Fruit fly (Drosophila melanogaster) whole organism, embryonic: Measurements from ENCODE around the gene Acp63F.

Experiments
- BEAF-32 ChIP-seq: fragments of 200-800 bp; sonication (Bioruptor generic); optimal IDR thresholded peaks from 3 replicates; lab custom pipeline; 2017; ENCODE audit warnings: missing biosample characterization, missing genetic modification characterization, mild to moderate bottlenecking, moderate library complexity, missing genetic modification reagents
- CG10267 ChIP-seq: fragments of 200-800 bp; sonication (Bioruptor generic); optimal IDR thresholded peaks from 2 replicates; lab custom pipeline; 2018; ENCODE audit warnings: missing biosample characterization, mild to moderate bottlenecking, missing genetic modification characterization, moderate library complexity
- CG12104 ChIP-seq: fragments of 200-800 bp; sonication (Bioruptor generic); optimal IDR thresholded peaks from 3 replicates; lab custom pipeline; 2016; ENCODE audit warnings: missing biosample characterization, missing genetic modification characterization
- CG12236 ChIP-seq: fragments of 200-800 bp; sonication (Bioruptor generic); optimal IDR thresholded peaks from 2 replicates; lab custom pipeline; 2016; ENCODE audit warnings: missing biosample characterization, missing genetic modification characterization
- CG12391 ChIP-seq: fragments of 200-800 bp; sonication (Bioruptor generic); optimal IDR thresholded peaks from 3 replicates; lab custom pipeline; 2018; ENCODE audit warnings: missing biosample characterization, mild to moderate bottlenecking, missing genetic modification characterization, moderate library complexity
- CG12744 ChIP-seq: fragments of 200-800 bp; sonication (Bioruptor generic); optimal IDR thresholded peaks from 2 replicates; lab custom pipeline; 2016; ENCODE audit warnings: missing biosample characterization, missing genetic modification characterization
- CG12769 ChIP-seq: fragments of 200-800 bp; sonication (Bioruptor generic); optimal IDR thresholded peaks from 2 replicates; lab custom pipeline; 2019; ENCODE audit warnings: missing biosample characterization, mild to moderate bottlenecking, missing genetic modification characterization, moderate library complexity
- CG13424 ChIP-seq: fragments of 200-800 bp; sonication (Bioruptor generic); optimal IDR thresholded peaks from 2 replicates; lab custom pipeline; 2019; ENCODE audit warnings: missing biosample characterization, mild to moderate bottlenecking, missing genetic modification characterization, moderate library complexity
- CG13775 ChIP-seq: fragments of 200-800 bp; sonication (Bioruptor generic); optimal IDR thresholded peaks from 3 replicates; lab custom pipeline; 2017; ENCODE audit warnings: missing biosample characterization, mild to moderate bottlenecking, missing genetic modification characterization
- CG14441 ChIP-seq: fragments of 200-800 bp; sonication (Bioruptor generic); IDR thresholded peaks from 2 replicates; pipeline ENCODE4 v1.3.6; 2022; ENCODE audit warnings: missing biosample characterization, missing genetic modification characterization
- CG17328 ChIP-seq: fragments of 200-800 bp; sonication (Bioruptor generic); IDR thresholded peaks from 2 replicates; pipeline ENCODE4 v1.3.6; 2022; ENCODE audit warnings: missing biosample characterization, missing genetic modification characterization
- CG2712 ChIP-seq: fragments of 200-800 bp; optimal IDR thresholded peaks from 3 replicates; lab custom pipeline; 2019; ENCODE audit warnings: missing biosample characterization, mild to moderate bottlenecking, missing genetic modification characterization, moderate library complexity
- CG2889 ChIP-seq: fragments of 200-800 bp; sonication (Bioruptor generic); IDR thresholded peaks from 3 replicates; pipeline ENCODE4 v1.3.6; 2022; ENCODE audit warnings: missing biosample characterization, missing genetic modification characterization
- CG31388 ChIP-seq: fragments of 200-800 bp; sonication (Bioruptor generic); optimal IDR thresholded peaks from 2 replicates; lab custom pipeline; 2016; ENCODE audit warnings: missing biosample characterization, missing genetic modification characterization
- CG32532 ChIP-seq: fragments of 200-800 bp; sonication (Bioruptor generic); IDR thresholded peaks from 2 replicates; pipeline ENCODE4 v1.3.6; 2022; ENCODE audit warnings: missing biosample characterization, missing genetic modification characterization
- CG3726 ChIP-seq: fragments of 200-800 bp; sonication (Bioruptor generic); IDR thresholded peaks from 3 replicates; pipeline ENCODE4, ENCODE4 v1.3.6; 2022; ENCODE audit warnings: missing biosample characterization, missing genetic modification characterization
- CG6791 ChIP-seq: fragments of 200-800 bp; sonication (Bioruptor generic); IDR thresholded peaks from 3 replicates; pipeline ENCODE4 v1.3.6; 2022; ENCODE audit warnings: missing biosample characterization, missing genetic modification characterization; ENCODE audit not compliant: partially characterized antibody
- CG8359 ChIP-seq: fragments of 200-800 bp; sonication (Bioruptor generic); optimal IDR thresholded peaks from 2 replicates; lab custom pipeline; 2017; ENCODE audit warnings: missing biosample characterization, mild to moderate bottlenecking, missing genetic modification characterization, borderline replicate concordance
- CG9727 ChIP-seq: fragments of 200-800 bp; sonication (Bioruptor generic); optimal IDR thresholded peaks from 3 replicates; lab custom pipeline; 2017; ENCODE audit warnings: missing biosample characterization, mild to moderate bottlenecking, missing genetic modification characterization
- CG9817 ChIP-seq: fragments of 200-800 bp; sonication (Bioruptor generic); optimal IDR thresholded peaks from 2 replicates; lab custom pipeline; 2018; ENCODE audit warnings: missing biosample characterization, mild to moderate bottlenecking, missing genetic modification characterization, moderate library complexity
- Eip74EF ChIP-seq, 2 experiments: fragments of 200-800 bp in 1 of 2; fragments of >200 bp in 1 of 2; sonication (Bioruptor generic) in 1 of 2; optimal IDR thresholded peaks; 2 replicates each; lab custom pipeline; 2017 to 2019; ENCODE audit warnings: missing biosample characterization in 2 of 2, missing genetic modification characterization in 2 of 2, mild to moderate bottlenecking in 1 of 2, moderate library complexity in 1 of 2
- HHEX ChIP-seq: fragments of 200-800 bp; sonication (Bioruptor generic); optimal IDR thresholded peaks from 3 replicates; lab custom pipeline; 2017; ENCODE audit warnings: missing biosample characterization, mild to moderate bottlenecking, missing genetic modification characterization, missing genetic modification reagents
- HLH54F ChIP-seq: fragments of 200-800 bp; sonication (Bioruptor generic); optimal IDR thresholded peaks from 3 replicates; lab custom pipeline; 2016; ENCODE audit warnings: missing biosample characterization, missing genetic modification characterization
- Hand ChIP-seq: fragments of 200-800 bp; sonication (Bioruptor generic); optimal IDR thresholded peaks from 2 replicates; lab custom pipeline; 2017; ENCODE audit warnings: mild to moderate bottlenecking, missing biosample characterization, missing genetic modification reagents, missing genetic modification characterization
- Jarid2 ChIP-seq: fragments of 200-800 bp; sonication (Bioruptor generic); optimal IDR thresholded peaks from 3 replicates; lab custom pipeline; 2017; ENCODE audit warnings: mild to moderate bottlenecking, missing biosample characterization, missing genetic modification reagents, missing genetic modification characterization
- Meics ChIP-seq: fragments of 200-800 bp; sonication (Bioruptor generic); optimal IDR thresholded peaks from 2 replicates; lab custom pipeline; 2017; ENCODE audit warnings: missing biosample characterization, mild to moderate bottlenecking, missing genetic modification characterization
- Sox102F ChIP-seq: fragments of 200-800 bp; sonication (Bioruptor generic); optimal IDR thresholded peaks from 2 replicates; lab custom pipeline; 2018; ENCODE audit warnings: missing biosample characterization, mild to moderate bottlenecking, missing genetic modification characterization, moderate library complexity
- Ssrp ChIP-seq: fragments of 200-800 bp; sonication (Bioruptor generic); optimal IDR thresholded peaks from 2 replicates; lab custom pipeline; 2018; ENCODE audit warnings: missing biosample characterization, mild to moderate bottlenecking, missing genetic modification characterization, moderate library complexity
- Xrp1 ChIP-seq: fragments of 200-800 bp; sonication (Bioruptor generic); IDR thresholded peaks from 2 replicates; pipeline ENCODE4 v1.3.6; 2022; ENCODE audit warnings: missing biosample characterization, missing genetic modification characterization
- YL-1 ChIP-seq: fragments of 200-800 bp; sonication (Bioruptor generic); optimal IDR thresholded peaks from 3 replicates; lab custom pipeline; 2017; ENCODE audit warnings: missing biosample characterization, mild to moderate bottlenecking, missing genetic modification characterization
- ato ChIP-seq: fragments of 200-800 bp; sonication (Bioruptor generic); IDR thresholded peaks from 2 replicates; pipeline ENCODE4 v1.3.6; 2022; ENCODE audit warnings: missing biosample characterization, missing genetic modification characterization; ENCODE audit not compliant: partially characterized antibody
- crc ChIP-seq: fragments of 200-800 bp; sonication (Bioruptor generic); optimal IDR thresholded peaks from 2 replicates; lab custom pipeline; 2016; ENCODE audit warnings: missing biosample characterization, missing genetic modification characterization
- eve ChIP-seq, 2 experiments: fragments of >200 bp; optimal IDR thresholded peaks; 2 replicates each; lab custom pipeline; 2017; ENCODE audit warnings: missing biosample characterization in 2 of 2, missing genetic modification characterization in 2 of 2
- exex ChIP-seq: fragments of 200-800 bp; sonication (Bioruptor generic); optimal IDR thresholded peaks from 4 replicates; lab custom pipeline; 2018; ENCODE audit warnings: missing biosample characterization, mild to moderate bottlenecking, missing genetic modification characterization, moderate library complexity
- gcm ChIP-seq: fragments of 200-800 bp; sonication (Bioruptor generic); optimal IDR thresholded peaks from 2 replicates; lab custom pipeline; 2019; ENCODE audit warnings: missing biosample characterization, mild to moderate bottlenecking, missing genetic modification characterization, moderate library complexity
- gsb-n ChIP-seq: fragments of 200-800 bp; sonication (Bioruptor generic); optimal IDR thresholded peaks from 3 replicates; lab custom pipeline; 2018; ENCODE audit warnings: missing biosample characterization, mild to moderate bottlenecking, missing genetic modification characterization
- ham ChIP-seq: fragments of 200-800 bp; sonication (Bioruptor generic); IDR thresholded peaks from 2 replicates; pipeline ENCODE4 v1.3.6; 2022; ENCODE audit warnings: missing biosample characterization, missing genetic modification characterization
- lab ChIP-seq: fragments of 200-800 bp; sonication (Bioruptor generic); optimal IDR thresholded peaks from 3 replicates; lab custom pipeline; 2017; ENCODE audit warnings: missing biosample characterization, missing genetic modification characterization, mild to moderate bottlenecking, moderate library complexity, missing genetic modification reagents
- pho ChIP-seq: fragments of 200-800 bp; sonication (Bioruptor generic); optimal IDR thresholded peaks from 2 replicates; lab custom pipeline; 2016; ENCODE audit warnings: missing biosample characterization, missing genetic modification characterization
- pnt ChIP-seq: fragments of 200-800 bp; sonication (Bioruptor generic); optimal IDR thresholded peaks from 3 replicates; lab custom pipeline; 2016; ENCODE audit warnings: missing biosample characterization, missing genetic modification characterization
- prd ChIP-seq, 3 experiments: fragments of >200 bp in 2 of 3; fragments of 200-800 bp in 1 of 3; sonication (Bioruptor generic) in 1 of 3; optimal IDR thresholded peaks in 2 of 3; IDR thresholded peaks in 1 of 3; 2 replicates in 2 of 3; 3 replicates in 1 of 3; pipeline versions ENCODE4 v1.3.6 to Lab custom; 2017 to 2022; ENCODE audit warnings: missing biosample characterization in 1 of 3, missing genetic modification characterization in 1 of 3
- ranshi ChIP-seq: fragments of 200-800 bp; sonication (Bioruptor generic); IDR thresholded peaks from 2 replicates; pipeline ENCODE4 v1.3.6; 2022; ENCODE audit warnings: missing biosample characterization, missing genetic modification characterization
- sens-2 ChIP-seq: fragments of 200-800 bp; sonication (Bioruptor generic); IDR thresholded peaks from 2 replicates; pipeline ENCODE4 v1.3.6; 2022; ENCODE audit warnings: missing biosample characterization, missing genetic modification characterization
- sr ChIP-seq: fragments of 200-800 bp; sonication (Bioruptor generic); IDR thresholded peaks from 3 replicates; pipeline ENCODE4 v1.3.6; 2022; ENCODE audit warnings: missing biosample characterization, missing genetic modification characterization
- vvl ChIP-seq: fragments of 200-800 bp; sonication (Bioruptor generic); IDR thresholded peaks from 2 replicates; pipeline ENCODE4 v1.3.6; 2022; ENCODE audit warnings: missing biosample characterization, missing genetic modification characterization
- z ChIP-seq: fragments of 200-800 bp; sonication (Bioruptor generic); IDR thresholded peaks from 3 replicates; pipeline ENCODE4 v1.3.6; 2022; ENCODE audit warnings: missing biosample characterization, missing genetic modification characterization
- zen2 ChIP-seq: fragments of 200-800 bp; sonication (Bioruptor generic); IDR thresholded peaks from 3 replicates; pipeline ENCODE4 v1.3.6; 2022; ENCODE audit warnings: missing biosample characterization, missing genetic modification characterization; ENCODE audit not compliant: partially characterized antibody

Acp63F gene

DNA sequence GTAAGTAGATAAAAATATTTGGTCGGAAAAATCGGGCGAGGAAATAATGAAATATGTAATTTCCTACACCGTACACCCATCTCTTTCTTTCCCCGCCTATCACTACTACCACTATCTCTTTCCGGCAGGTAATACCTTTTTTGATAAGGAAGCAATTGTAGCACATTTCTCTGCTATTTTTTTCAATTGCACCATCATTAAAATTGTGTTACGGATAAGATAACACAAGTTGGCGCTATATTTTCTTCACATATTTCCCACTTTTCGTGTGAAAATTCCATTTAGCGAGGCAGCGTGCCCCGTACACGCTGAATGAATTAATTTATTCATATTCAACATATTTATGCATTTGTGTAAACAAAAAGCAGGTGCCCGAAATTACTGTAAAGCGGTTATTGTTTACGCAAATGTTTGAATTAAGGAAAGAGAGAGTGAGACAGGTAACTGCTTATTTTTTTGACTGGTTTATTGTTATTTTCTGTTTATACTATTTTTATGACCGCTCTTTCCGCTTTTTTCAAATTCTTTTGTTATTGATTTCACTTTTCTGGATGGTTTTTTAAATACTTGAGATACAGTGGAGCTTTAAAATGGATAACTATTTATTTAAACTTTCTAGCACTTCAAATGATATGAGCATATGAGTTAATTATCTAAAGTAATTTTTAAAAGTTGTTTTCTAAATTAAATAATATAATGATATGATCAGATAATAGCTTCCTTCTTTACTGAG, 29.6 kb downstream of the Acp63F start (continued):
- no peak for TF ChIP-seq CG2889 (GFP tag; lab: Robert Waterston, UW)
- no peak for TF ChIP-seq ham
- no peak for TF ChIP-seq CG12744 (GFP tag; lab: Kevin White, UChicago)
- TF ChIP-seq CG12769 (tag; lab: Kevin White, UChicago), result no peak
- peak; percentile 54; the same call in 1 of the 2 replicates for TF ChIP-seq vvl
- TF ChIP-seq CG6791 (GFP tag; lab: Robert Waterston, UW), result no peak
- peak; percentile 67 for TF ChIP-seq CG13424 (tag; lab: Kevin White, UChicago)
- TF ChIP-seq CG17328 (GFP tag; lab: Robert Waterston, UW), result peak; percentile 48
- TF ChIP-seq Sox102F (GFP tag; lab: Kevin White, UChicago), result peak; percentile 84
- TF ChIP-seq HLH54F (GFP tag; lab: Kevin White, UChicago), result no peak
- peak; percentile 13 for TF ChIP-seq lab
- TF ChIP-seq YL-1 (GFP tag; lab: Kevin White, UChicago), result no peak
- no peak for TF ChIP-seq CG12236 (GFP tag; lab: Kevin White, UChicago)
- no peak for TF ChIP-seq pnt (GFP tag; lab: Kevin White, UChicago)
- TF ChIP-seq CG13775 (GFP tag; lab: Kevin White, UChicago), result peak; percentile 28
- no peak for TF ChIP-seq ato (GFP tag; lab: Robert Waterston, UW)
- TF ChIP-seq sens-2 (GFP tag; lab: Robert Waterston, UW), result no peak
- peak; percentile 72 for TF ChIP-seq Xrp1 (GFP tag; lab: Robert Waterston, UW)
- TF ChIP-seq CG10267 (tag; lab: Kevin White, UChicago), result peak; percentile 13
- peak; percentile 77 for TF ChIP-seq exex
- TF ChIP-seq HHEX (GFP tag; lab: Kevin White, UChicago), result no peak
- TF ChIP-seq CG12104, result peak; percentile 26
- TF ChIP-seq pho (GFP tag; lab: Kevin White, UChicago), result no peak
- peak; percentile 48; the same call in 1 of the 2 replicates for TF ChIP-seq CG14441 (GFP tag; lab: Robert Waterston, UW)
- peak; percentile 46; the same call in 1 of the 2 replicates for TF ChIP-seq ranshi
- TF ChIP-seq prd (optimal IDR thresholded peaks at IDR 0.05; lab: Kevin White, UChicago), result no peak
- TF ChIP-seq prd (GFP tag; IDR thresholded peaks at IDR 0.05; lab: Robert Waterston, UW), result peak; percentile 61; the same call in 2 of the 3 replicates
- TF ChIP-seq Meics (GFP tag; lab: Kevin White, UChicago), result peak; percentile 9
- TF ChIP-seq z (GFP tag; lab: Robert Waterston, UW), result no peak
- no peak for TF ChIP-seq Hand (GFP tag; lab: Kevin White, UChicago)
- TF ChIP-seq zen2 (GFP tag; lab: Robert Waterston, UW), result no peak
- TF ChIP-seq CG31388 (GFP tag; lab: Kevin White, UChicago), result no peak
- TF ChIP-seq CG9817 (tag; lab: Kevin White, UChicago), result peak; percentile 41
- no peak; the same call in 1 of the 2 replicates for TF ChIP-seq CG32532 (GFP tag; lab: Robert Waterston, UW)
- no peak for TF ChIP-seq BEAF-32 (GFP tag; lab: Kevin White, UChicago)
- peak in 1 of 2 experiments; percentile 2 for TF ChIP-seq Eip74EF (GFP tag; optimal IDR thresholded peaks at IDR 0.05; lab: Kevin White, UChicago)
- TF ChIP-seq sr, result no peak
- TF ChIP-seq crc (GFP tag; lab: Kevin White, UChicago), result no peak
- TF ChIP-seq CG9727 (GFP tag; lab: Kevin White, UChicago), result peak; percentile 24
- TF ChIP-seq gsb-n, result peak; percentile 63
- TF ChIP-seq CG2712 (tag; lab: Kevin White, UChicago), result peak; percentile 73
- no peak for TF ChIP-seq Jarid2
- peak; percentile 35 for TF ChIP-seq gcm (GFP tag; lab: Kevin White, UChicago)
- no peak for TF ChIP-seq CG8359 (GFP tag; lab: Kevin White, UChicago)
- peak; percentile 75 for TF ChIP-seq CG12391
- peak in 1 of 2 experiments; percentile 66 for TF ChIP-seq eve (GFP tag; optimal IDR thresholded peaks at IDR 0.05; lab: Kevin White, UChicago)
- no peak for TF ChIP-seq CG3726 (GFP tag; lab: Robert Waterston, UW)
- TF ChIP-seq Ssrp (tag; lab: Kevin White, UChicago), result peak; percentile 60
